Fruit fly (Drosophila melanogaster): ENCODE measurements around the gene primo-1.
A peak's percentile ranks its signal among the peaks of the same experiment; 100 is the strongest.

The primo-1 gene

dm6 chr3R:13716827-13717226 is 5.2 kb upstream of the primo-1 start (continued):
- TF ChIP-seq Sox14 (GFP tag; optimal IDR thresholded peaks at IDR 0.05) (peak; percentile 83), CG6163 (GFP tag; IDR thresholded peaks at IDR 0.05) (peak; percentile 97), Eip93F (GFP tag; optimal IDR thresholded peaks at IDR 0.05) (no peak), fd85E (GFP tag; optimal IDR thresholded peaks at IDR 0.05) (peak; percentile 4), Ets21C (GFP tag; optimal IDR thresholded peaks at IDR 0.05) (peak; percentile 45), CG10631 (GFP tag; optimal IDR thresholded peaks at IDR 0.05) (peak; percentile 84), fd59A (GFP tag; optimal IDR thresholded peaks at IDR 0.05) (peak; percentile 66), pdm3 (GFP tag; optimal IDR thresholded peaks at IDR 0.05) (peak; percentile 85)

DNA sequence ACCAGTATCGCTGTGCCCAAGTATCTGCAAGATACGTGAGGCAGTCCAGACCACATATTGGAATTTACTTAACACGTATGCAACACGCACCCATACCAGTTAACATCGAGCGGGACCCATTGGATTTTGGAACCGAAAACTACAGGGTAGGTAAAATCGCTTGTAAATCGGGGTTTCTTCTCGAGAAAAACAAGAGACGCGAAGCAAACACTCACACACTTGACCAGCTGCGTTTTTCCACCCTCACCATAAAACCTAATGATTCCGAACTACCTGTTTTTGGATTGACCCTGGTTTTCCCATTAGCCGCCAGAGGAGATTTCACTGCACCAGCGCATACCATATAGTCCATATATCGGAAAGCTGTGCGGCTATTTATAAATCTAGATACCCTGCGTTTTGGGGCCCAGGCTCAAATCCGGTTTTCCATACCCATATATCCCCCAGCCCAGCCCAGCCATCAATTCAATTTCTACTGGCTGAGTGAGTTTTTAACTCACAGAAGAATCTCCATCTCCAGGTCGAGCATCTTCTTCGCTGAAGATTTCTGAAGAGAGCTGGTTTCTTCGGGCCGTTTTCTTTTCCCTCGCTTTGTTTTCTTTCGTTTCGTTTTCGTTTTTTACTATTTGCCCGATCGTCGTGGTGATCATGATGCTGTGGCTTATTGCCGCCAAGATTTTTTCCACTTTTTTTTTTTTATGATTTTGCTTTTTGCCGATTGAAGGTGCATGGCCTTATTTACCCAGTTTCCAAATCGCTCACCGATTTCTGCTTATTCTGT is 4.2 kb upstream of the primo-1 start:
- no peak for TF ChIP-seq Smox (GFP tag; optimal IDR thresholded peaks at IDR 0.05)
- TF ChIP-seq CG8119 (GFP tag; IDR thresholded peaks at IDR 0.05): peak; percentile 21; the same call in 1 of the 3 replicates
- TF ChIP-seq Eip78C (GFP tag): peak; percentile 19
- TF ChIP-seq CG10669 (GFP tag; optimal IDR thresholded peaks at IDR 0.05): no peak
- TF ChIP-seq CG15336 (GFP tag; IDR thresholded peaks at IDR 0.05): no peak
- TF ChIP-seq OdsH (GFP tag; optimal IDR thresholded peaks at IDR 0.05): no peak
- TF ChIP-seq CG9139 (GFP tag; optimal IDR thresholded peaks at IDR 0.05): peak; percentile 66
- no peak for TF ChIP-seq CG11902 (GFP tag; optimal IDR thresholded peaks at IDR 0.05)
- TF ChIP-seq CG16779 (tag; optimal IDR thresholded peaks at IDR 0.05): peak; percentile 26
- TF ChIP-seq CG3032 (tag; optimal IDR thresholded peaks at IDR 0.05): peak; percentile 29
- no peak for TF ChIP-seq lz (GFP tag; optimal IDR thresholded peaks at IDR 0.05)
- TF ChIP-seq fd85E (GFP tag; optimal IDR thresholded peaks at IDR 0.05): no peak
- TF ChIP-seq CG7368 (GFP tag; optimal IDR thresholded peaks at IDR 0.05): no peak
- no peak for TF ChIP-seq CG1621 (tag; optimal IDR thresholded peaks at IDR 0.05)
- TF ChIP-seq salr (GFP tag; optimal IDR thresholded peaks at IDR 0.05): peak in 1 of 2 experiments; percentile 1
- peak; percentile 5 for TF ChIP-seq Met (GFP tag; optimal IDR thresholded peaks at IDR 0.05)
- TF ChIP-seq Ets96B (tag; optimal IDR thresholded peaks at IDR 0.05): peak; percentile 38
- TF ChIP-seq CG32006 (GFP tag; optimal IDR thresholded peaks at IDR 0.05): no peak
- TF ChIP-seq Hr38 (GFP tag; optimal IDR thresholded peaks at IDR 0.05): no peak
- peak; percentile 45; the same call in 1 of the 3 replicates for TF ChIP-seq eg (GFP tag; IDR thresholded peaks at IDR 0.05)
- peak; percentile 6 for TF ChIP-seq Lpt (GFP tag; optimal IDR thresholded peaks at IDR 0.05)
- TF ChIP-seq Eip75B (GFP tag; optimal IDR thresholded peaks at IDR 0.05): peak; percentile 21
- TF ChIP-seq CG6163 (GFP tag; IDR thresholded peaks at IDR 0.05): peak; percentile 63; the same call in 1 of the 3 replicates
- no peak for TF ChIP-seq acj6 (GFP tag; optimal IDR thresholded peaks at IDR 0.05)
- TF ChIP-seq CG6808 (GFP tag; optimal IDR thresholded peaks at IDR 0.05): peak; percentile 81
- TF ChIP-seq CG8319 (GFP tag; optimal IDR thresholded peaks at IDR 0.05): no peak
- TF ChIP-seq fd59A (GFP tag; optimal IDR thresholded peaks at IDR 0.05): no peak
- peak; percentile 55 for TF ChIP-seq dsx (GFP tag; optimal IDR thresholded peaks at IDR 0.05; ENCODE audit: poor library complexity, severe bottlenecking)
- peak; percentile 67 to 77 for TF ChIP-seq ss (GFP tag; optimal IDR thresholded peaks at IDR 0.05)
- TF ChIP-seq CG6276 (GFP tag; optimal IDR thresholded peaks at IDR 0.05): no peak
- TF ChIP-seq spab (GFP tag; optimal IDR thresholded peaks at IDR 0.05): peak; percentile 54

dm6 chr3R:13715012-13715673 is 3.5 kb upstream of the primo-1 start, which contains the start of gene kmr:
kmr (plus strand) TSS chr3R:13715207.
- TF ChIP-seq CG6276 (GFP tag; optimal IDR thresholded peaks at IDR 0.05): peak; percentile 23
- TF ChIP-seq CG34406 (GFP tag; optimal IDR thresholded peaks at IDR 0.05): no peak
- no peak for TF ChIP-seq CG9139 (GFP tag; optimal IDR thresholded peaks at IDR 0.05)
- no peak for TF ChIP-seq Sox15 (GFP tag; optimal IDR thresholded peaks at IDR 0.05)
- TF ChIP-seq CG3919 (GFP tag; optimal IDR thresholded peaks at IDR 0.05): peak; percentile 32
- no peak for TF ChIP-seq fd59A (GFP tag; optimal IDR thresholded peaks at IDR 0.05)
- TF ChIP-seq CG1621 (tag; optimal IDR thresholded peaks at IDR 0.05): peak; percentile 49
- TF ChIP-seq Lpt (GFP tag; optimal IDR thresholded peaks at IDR 0.05): peak; percentile 28
- no peak for TF ChIP-seq CG4318 (GFP tag; optimal IDR thresholded peaks at IDR 0.05)
- TF ChIP-seq lz (GFP tag; optimal IDR thresholded peaks at IDR 0.05): no peak
- no peak for TF ChIP-seq Hr39 (GFP tag; optimal IDR thresholded peaks at IDR 0.05)
- peak; percentile 1 for TF ChIP-seq topi (GFP tag; optimal IDR thresholded peaks at IDR 0.05)
- no peak for TF ChIP-seq dac (GFP tag; optimal IDR thresholded peaks at IDR 0.05)
- no peak for TF ChIP-seq CG11294 (GFP tag; IDR thresholded peaks at IDR 0.05)
- peak; percentile 96 for TF ChIP-seq fkh (GFP tag; optimal IDR thresholded peaks at IDR 0.05)
- no peak for TF ChIP-seq Blimp-1 (GFP tag; optimal IDR thresholded peaks at IDR 0.05)
- no peak for TF ChIP-seq CG11902 (GFP tag; optimal IDR thresholded peaks at IDR 0.05)
- peak; percentile 48 for TF ChIP-seq net (GFP tag; optimal IDR thresholded peaks at IDR 0.05)
